Fruit fly (Drosophila melanogaster) S2 (cell line): Measurements from ENCODE around the gene Cerk.

ENCODE experiments used
- CG8478 ChIP-seq: fragments of >200 bp; optimal IDR thresholded peaks from 2 replicates; lab custom pipeline; 2018
- CTCF ChIP-seq, 2 experiments: fragments of >200 bp; optimal IDR thresholded peaks; 2 replicates each; lab custom pipeline; 2018

- no peak for TF ChIP-seq CG8478 (lab: Kevin White, UChicago)
- TF ChIP-seq CTCF (optimal IDR thresholded peaks at IDR 0.05; lab: Kevin White, UChicago): no peak
Measured at dm6 chr3R:5319059-5319785, 48.9 kb downstream of the Cerk start.
